Worm (Caenorhabditis elegans) whole organism, L4 larva: ENCODE results near the gene hrg-5.
"Not testable (repeated sequence)": the region's sequence is repeated elsewhere in the genome, so short reads cannot be mapped to it uniquely, and the experiment has no call there.

Source experiments
- D1046.2 ChIP-seq: fragments of 200-800 bp; sonication (Bioruptor generic); IDR thresholded peaks from 2 replicates; pipeline ENCODE4 v1.3.6; 2022; ENCODE audit warnings: missing genetic modification characterization, missing compliant biosample characterization
- F26F4.8 ChIP-seq: fragments of 200-800 bp; sonication (Bioruptor generic); conservative IDR thresholded peaks from 2 replicates; pipeline ENCODE4 v1.3.6; 2022; ENCODE audit warnings: missing genetic modification characterization, missing compliant biosample characterization
- F44E2.7 ChIP-seq: fragments of 200-800 bp; sonication (Bioruptor generic); IDR thresholded peaks from 2 replicates; pipeline ENCODE4 v2.1.2; 2022; ENCODE audit warnings: missing genetic modification characterization, missing compliant biosample characterization
- R02D3.7 ChIP-seq: fragments of 150-350 bp; sonication (generic microtip); optimal IDR thresholded peaks from 3 replicates; lab custom pipeline; 2014; ENCODE audit warnings: missing biosample characterization, missing genetic modification characterization
- ceh-20 ChIP-seq: fragments of 200-800 bp; sonication (Bioruptor generic); IDR thresholded peaks from 2 replicates; pipeline ENCODE4 v1.3.6; 2022; ENCODE audit warnings: missing genetic modification reagents, missing genetic modification characterization, missing compliant biosample characterization
- ceh-62 ChIP-seq: sonication (generic microtip); optimal IDR thresholded peaks from 2 replicates; lab custom pipeline; 2017; ENCODE audit warnings: missing biosample characterization, missing genetic modification characterization
- ctbp-1 ChIP-seq: fragments of 200-800 bp; sonication (Bioruptor generic); IDR thresholded peaks from 2 replicates; pipeline ENCODE4 v1.3.6; 2022; ENCODE audit warnings: missing genetic modification reagents, missing genetic modification characterization, missing compliant biosample characterization
- daf-12 ChIP-seq: fragments of 150-350 bp; optimal IDR thresholded peaks from 2 replicates; lab custom pipeline; 2014; ENCODE audit warnings: missing biosample characterization, missing genetic modification reagents, missing genetic modification characterization
- daf-16 ChIP-seq, 3 experiments: sonication (generic microtip); optimal IDR thresholded peaks; 2 replicates each; lab custom pipeline; 2016 to 2017; ENCODE audit warnings: missing genetic modification characterization in 3 of 3, missing genetic modification reagents in 3 of 3, mild to moderate bottlenecking in 2 of 3, missing compliant biosample characterization in 2 of 3, missing biosample characterization in 1 of 3, moderate library complexity in 1 of 3
- dmd-6 ChIP-seq: fragments of 200-800 bp; sonication (Bioruptor generic); IDR thresholded peaks from 2 replicates; pipeline ENCODE4 v1.3.6; 2022; ENCODE audit warnings: missing genetic modification reagents, missing genetic modification characterization, missing compliant biosample characterization
- dmd-8 ChIP-seq: fragments of 200-800 bp; sonication (Bioruptor generic); IDR thresholded peaks from 2 replicates; pipeline ENCODE4 v1.3.6; 2022; ENCODE audit warnings: missing genetic modification characterization, missing compliant biosample characterization
- dmd-9 ChIP-seq: fragments of 200-800 bp; sonication (Bioruptor generic); IDR thresholded peaks from 2 replicates; pipeline ENCODE4 v1.3.6; 2022; ENCODE audit warnings: missing genetic modification reagents, missing genetic modification characterization, missing compliant biosample characterization
- fkh-10 ChIP-seq: fragments of 150-350 bp; optimal IDR thresholded peaks from 2 replicates; lab custom pipeline; 2014; ENCODE audit warnings: missing biosample characterization, missing genetic modification reagents, missing genetic modification characterization
- hlh-11 ChIP-seq: fragments of 200-800 bp; sonication (Bioruptor generic); optimal IDR thresholded peaks from 2 replicates; lab custom pipeline; 2018; ENCODE audit warnings: mild to moderate bottlenecking, missing genetic modification characterization, missing compliant biosample characterization
- hlh-30 ChIP-seq: sonication (generic microtip); optimal IDR thresholded peaks from 2 replicates; lab custom pipeline; 2017; ENCODE audit warnings: antibody characterized with exemption, mild to moderate bottlenecking, missing genetic modification characterization, missing compliant biosample characterization; ENCODE audit not compliant: insufficient read depth
- lin-13 ChIP-seq: fragments of 150-350 bp; optimal IDR thresholded peaks from 2 replicates; lab custom pipeline; 2014; ENCODE audit warnings: missing biosample characterization, missing genetic modification reagents, missing genetic modification characterization
- lin-29 ChIP-seq: fragments of 200-800 bp; sonication (Bioruptor generic); IDR thresholded peaks from 2 replicates; pipeline ENCODE4 v1.3.6; 2022; ENCODE audit warnings: missing genetic modification reagents, missing genetic modification characterization, missing compliant biosample characterization
- lin-38 ChIP-seq: fragments of 200-800 bp; sonication (Bioruptor generic); IDR thresholded peaks from 2 replicates; pipeline ENCODE4 v1.3.6; 2022; ENCODE audit warnings: missing genetic modification reagents, missing genetic modification characterization, missing compliant biosample characterization
- mdl-1 ChIP-seq, 2 experiments: fragments of 150-350 bp in 1 of 2; sonication (generic microtip) in 1 of 2; optimal IDR thresholded peaks; 2 replicates each; lab custom pipeline; 2014 to 2017; ENCODE audit warnings: missing biosample characterization in 2 of 2, missing genetic modification characterization in 2 of 2
- mxl-2 ChIP-seq: fragments of 200-800 bp; sonication (Bioruptor generic); conservative IDR thresholded peaks from 2 replicates; pipeline ENCODE4 v1.3.6; 2022; ENCODE audit warnings: missing genetic modification reagents, missing genetic modification characterization, missing compliant biosample characterization
- nhr-10 ChIP-seq: fragments of 150-350 bp; optimal IDR thresholded peaks from 2 replicates; lab custom pipeline; 2014; ENCODE audit warnings: missing biosample characterization, missing genetic modification characterization
- nhr-11 ChIP-seq: fragments of 150-350 bp; optimal IDR thresholded peaks from 2 replicates; lab custom pipeline; 2014; ENCODE audit warnings: missing biosample characterization, missing genetic modification characterization
- nhr-111 ChIP-seq: fragments of 200-800 bp; sonication (Bioruptor generic); optimal IDR thresholded peaks from 2 replicates; lab custom pipeline; 2018; ENCODE audit warnings: mild to moderate bottlenecking, missing genetic modification characterization, missing compliant biosample characterization
- nhr-28 ChIP-seq: fragments of 150-350 bp; optimal IDR thresholded peaks from 2 replicates; lab custom pipeline; 2014; ENCODE audit warnings: missing biosample characterization, missing genetic modification characterization
- nhr-48 ChIP-seq: sonication (generic microtip); optimal IDR thresholded peaks from 2 replicates; lab custom pipeline; 2016; ENCODE audit warnings: mild to moderate bottlenecking, missing genetic modification characterization, missing compliant biosample characterization
- nhr-76 ChIP-seq: fragments of 150-350 bp; optimal IDR thresholded peaks from 2 replicates; lab custom pipeline; 2014; ENCODE audit warnings: missing biosample characterization, missing genetic modification characterization
- snpc-4 ChIP-seq: fragments of 150-350 bp; optimal IDR thresholded peaks from 2 replicates; lab custom pipeline; 2014; ENCODE audit warnings: missing biosample characterization, missing genetic modification characterization
- tag-97 ChIP-seq: fragments of 200-800 bp; sonication (Bioruptor generic); IDR thresholded peaks from 2 replicates; pipeline ENCODE4 v1.3.6; 2022; ENCODE audit warnings: missing genetic modification characterization, missing compliant biosample characterization
- tra-1 ChIP-seq: fragments of 200-800 bp; sonication (Bioruptor generic); IDR thresholded peaks from 2 replicates; pipeline ENCODE4 v1.3.6; 2022; ENCODE audit warnings: missing genetic modification reagents, missing genetic modification characterization, missing compliant biosample characterization
- unc-62 ChIP-seq, 3 experiments: fragments of 150-350 bp in 1 of 3; sonication (generic microtip); optimal IDR thresholded peaks in 2 of 3; peaks in 1 of 3; 1 replicate in 1 of 3; 2 replicates in 2 of 3; lab custom pipeline; 2014 to 2017; ENCODE audit warnings: missing biosample characterization in 3 of 3, missing genetic modification characterization in 3 of 3, missing genetic modification reagents in 3 of 3, missing genotype in 1 of 3
- zag-1 ChIP-seq: fragments of 150-350 bp; optimal IDR thresholded peaks from 2 replicates; lab custom pipeline; 2014; ENCODE audit warnings: missing biosample characterization, missing genetic modification characterization

hrg-5 gene

DNA sequence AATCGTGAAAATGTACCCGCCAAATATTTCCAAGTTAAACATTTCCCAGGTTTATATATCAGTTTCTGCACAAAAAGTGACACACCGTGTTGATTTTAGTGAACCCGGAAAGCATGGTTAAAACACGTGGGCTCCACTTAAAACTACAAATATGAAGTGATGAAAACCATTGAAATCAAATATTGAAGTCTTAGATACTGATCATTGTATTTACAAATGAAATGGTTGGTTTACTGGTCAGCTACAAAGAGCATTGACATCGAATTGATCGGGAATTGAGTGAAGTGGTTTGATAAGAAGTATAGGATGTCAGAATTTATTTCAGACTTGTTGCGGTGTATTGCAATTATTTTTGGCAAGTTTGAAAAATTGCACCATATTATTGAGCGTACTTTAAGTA lies at the start of gene hrg-5:
Gene hrg-5, minus strand, starts transcription at position 17 of the 400 bp plus-strand sequence.
- TF ChIP-seq tag-97 (GFP tag; lab: Robert Waterston, UW) (no peak), mxl-2 (GFP tag; lab: Robert Waterston, UW) (no peak), unc-62 (GFP tag; optimal IDR thresholded peaks at IDR 0.05 in 1 of 2; lab: Kevin White, UChicago) (no peak), unc-62 (tag; optimal IDR thresholded peaks at IDR 0.05; lab: Kevin White, UChicago) (no peak), R02D3.7 (tag; lab: Kevin White, UChicago) (no peak), snpc-4 (no peak), nhr-28 (tag; lab: Kevin White, UChicago) (peak; percentile 68), daf-16 (GFP tag; optimal IDR thresholded peaks at IDR 0.05; lab: Kevin White, UChicago) (no peak), daf-16 (tag; optimal IDR thresholded peaks at IDR 0.05; lab: Kevin White, UChicago) (peak; percentile 49), dmd-6 (GFP tag; lab: Robert Waterston, UW) (peak; percentile 65), dmd-8 (no peak), fkh-10 (GFP tag; lab: Kevin White, UChicago) (no peak), nhr-10 (tag; lab: Kevin White, UChicago) (no peak), mdl-1 (tag; optimal IDR thresholded peaks at IDR 0.05; lab: Kevin White, UChicago) (peak in 1 of 2 experiments; percentile 24), dmd-9 (GFP tag; lab: Robert Waterston, UW) (no peak), lin-13 (GFP tag; lab: Kevin White, UChicago) (no peak)

DNA sequence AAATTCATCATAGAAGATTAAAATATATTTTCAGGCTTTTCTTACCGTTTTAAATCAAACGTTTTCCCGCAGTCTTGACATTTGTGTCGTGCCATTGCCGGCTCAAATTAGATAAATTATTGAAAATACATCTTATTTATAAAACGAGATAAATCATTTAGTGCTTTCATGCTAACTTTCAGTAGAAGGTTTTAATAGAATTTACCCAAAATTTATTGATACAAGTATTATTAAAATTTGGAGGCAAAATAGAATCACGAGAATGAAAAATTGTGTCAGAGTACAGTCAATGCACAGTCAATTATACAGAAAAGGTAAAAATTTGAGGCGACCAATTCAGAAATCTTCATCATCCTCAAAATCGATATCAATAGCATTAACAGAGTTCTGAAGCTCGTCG lies 49.3 kb upstream of the hrg-5 start, which contains the start of gene Y5F2A.4:
Gene Y5F2A.4, minus strand, starts transcription at position 101 of the 400 bp plus-strand sequence.
- TF ChIP-seq F26F4.8 (no peak), tra-1 (GFP tag; lab: Robert Waterston, UW) (no peak), nhr-48 (tag; lab: Kevin White, UChicago) (no peak), nhr-76 (tag; lab: Kevin White, UChicago) (no peak), mdl-1 (tag; optimal IDR thresholded peaks at IDR 0.05; lab: Kevin White, UChicago) (no peak), D1046.2 (GFP tag; lab: Robert Waterston, UW) (no peak), R02D3.7 (tag; lab: Kevin White, UChicago) (no peak), ctbp-1 (no peak), lin-29 (GFP tag; lab: Robert Waterston, UW) (no peak), daf-12 (tag; lab: Kevin White, UChicago) (no peak), lin-38 (no peak), F44E2.7 (no peak), daf-16 (GFP tag; optimal IDR thresholded peaks at IDR 0.05; lab: Kevin White, UChicago) (no peak), daf-16 (tag; optimal IDR thresholded peaks at IDR 0.05; lab: Kevin White, UChicago) (no peak), ceh-62 (tag; lab: Kevin White, UChicago) (no peak), dmd-6 (GFP tag; lab: Robert Waterston, UW) (no peak)

DNA sequence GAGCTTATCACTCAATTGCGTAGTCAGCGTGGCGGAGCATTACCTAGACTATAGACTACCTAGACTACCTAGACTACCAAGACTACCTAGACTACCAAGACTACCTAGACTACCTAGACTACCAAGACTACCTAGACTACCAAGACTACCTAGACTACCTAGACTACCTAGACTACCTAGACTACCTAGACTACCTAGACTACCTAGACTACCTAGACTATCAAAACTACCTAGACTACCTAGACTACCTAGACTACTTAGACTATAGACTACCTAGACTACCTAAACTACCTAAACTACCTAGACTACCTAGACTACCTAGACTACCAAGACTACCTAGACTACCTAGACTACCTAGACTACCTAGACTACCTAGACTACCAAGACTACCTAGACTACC lies 41.7 kb upstream of the hrg-5 start:
- TF ChIP-seq zag-1 (tag; lab: Kevin White, UChicago) (peak; percentile 46), unc-62 (GFP tag; optimal IDR thresholded peaks at IDR 0.05 in 1 of 2; lab: Kevin White, UChicago) (peak in 1 of 2 experiments; percentile 96)
- not testable (repeated sequence) for TF ChIP-seq unc-62 (tag; optimal IDR thresholded peaks at IDR 0.05; lab: Kevin White, UChicago)

DNA sequence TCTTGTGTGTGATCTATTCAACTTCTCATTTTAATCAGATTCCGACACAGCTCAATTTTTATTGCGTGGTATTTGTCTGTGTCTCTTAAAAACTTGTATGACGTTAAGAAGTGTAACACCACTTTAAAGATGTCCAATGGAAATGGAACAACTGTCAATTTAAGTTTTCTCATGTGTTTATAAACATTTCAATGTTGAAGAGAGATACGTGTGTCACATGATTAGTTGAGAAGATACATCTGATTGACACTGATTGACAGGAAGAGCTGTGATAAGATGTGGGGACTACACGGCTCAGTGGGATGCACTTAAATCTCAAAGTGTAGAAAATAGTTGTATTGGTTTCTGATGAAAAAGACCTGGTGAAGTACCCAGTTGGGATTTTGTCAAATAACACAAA lies 39.1 kb upstream of the hrg-5 start:
- no peak for TF ChIP-seq F44E2.7
- TF ChIP-seq ceh-20 (GFP tag; lab: Robert Waterston, UW) = peak; percentile 79
- peak in 1 of 2 experiments; percentile 100 for TF ChIP-seq unc-62 (GFP tag; optimal IDR thresholded peaks at IDR 0.05 in 1 of 2; lab: Kevin White, UChicago)
- TF ChIP-seq unc-62 (tag; optimal IDR thresholded peaks at IDR 0.05; lab: Kevin White, UChicago) = no peak
- peak; percentile 57 for TF ChIP-seq hlh-30 (tag; lab: Kevin White, UChicago)
- peak in 1 of 2 experiments; percentile 96 for TF ChIP-seq daf-16 (GFP tag; optimal IDR thresholded peaks at IDR 0.05; lab: Kevin White, UChicago)
- no peak for TF ChIP-seq daf-16 (tag; optimal IDR thresholded peaks at IDR 0.05; lab: Kevin White, UChicago)
- TF ChIP-seq hlh-11 (tag; lab: Kevin White, UChicago) = peak; percentile 42
- TF ChIP-seq nhr-11 (tag; lab: Kevin White, UChicago) = peak; percentile 93
- no peak for TF ChIP-seq nhr-10 (tag; lab: Kevin White, UChicago)

DNA sequence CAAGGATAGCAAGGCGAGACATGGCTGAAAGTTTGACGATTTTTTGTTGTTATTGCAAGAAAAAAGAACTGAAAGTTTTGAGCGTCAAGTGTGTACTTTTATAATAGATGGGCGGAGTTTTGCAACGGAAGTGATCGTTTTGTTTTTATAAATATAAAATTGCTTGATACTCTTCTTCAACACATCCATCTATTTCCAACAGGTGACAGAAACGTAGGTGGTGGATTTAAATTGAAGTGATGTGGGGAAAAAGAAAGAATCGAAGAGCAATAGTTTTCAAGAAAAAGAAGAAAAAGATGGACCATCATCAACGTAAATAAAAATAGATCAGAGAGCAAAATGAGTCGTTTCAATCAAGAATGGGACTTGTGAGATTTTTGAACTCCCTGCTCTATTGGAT lies 37.8 kb upstream of the hrg-5 start, which contains the start of gene ttr-17:
Gene ttr-17, minus strand, starts transcription at position 24 of the 400 bp plus-strand sequence.
- TF ChIP-seq daf-16 (GFP tag; optimal IDR thresholded peaks at IDR 0.05; lab: Kevin White, UChicago) (peak in 1 of 2 experiments; percentile 83), daf-16 (tag; optimal IDR thresholded peaks at IDR 0.05; lab: Kevin White, UChicago) (no peak), nhr-111 (GFP tag; lab: Kevin White, UChicago) (no peak)
